Fruit fly (Drosophila melanogaster) whole organism, prepupa: ENCODE measurements around the gene Mnn1.

Experiments
- Blimp-1 ChIP-seq: fragments of 200-800 bp; sonication (Bioruptor generic); optimal IDR thresholded peaks from 3 replicates; lab custom pipeline; 2017; ENCODE audit warnings: missing biosample characterization, missing genetic modification characterization, mild to moderate bottlenecking, moderate library complexity, missing genetic modification reagents
- CG10631 ChIP-seq: fragments of 200-800 bp; sonication (Bioruptor generic); optimal IDR thresholded peaks from 2 replicates; lab custom pipeline; 2016; ENCODE audit warnings: missing biosample characterization, missing genetic modification characterization
- CG10669 ChIP-seq: fragments of 200-800 bp; sonication (Bioruptor generic); optimal IDR thresholded peaks from 3 replicates; lab custom pipeline; 2018; ENCODE audit warnings: missing biosample characterization, mild to moderate bottlenecking, missing genetic modification characterization, moderate library complexity
- CG11902 ChIP-seq: fragments of 200-800 bp; sonication (Bioruptor generic); optimal IDR thresholded peaks from 3 replicates; lab custom pipeline; 2016; ENCODE audit warnings: missing biosample characterization, missing genetic modification characterization
- CG15336 ChIP-seq: fragments of 200-800 bp; sonication (Bioruptor generic); IDR thresholded peaks from 2 replicates; pipeline ENCODE4 v1.3.6; 2022; ENCODE audit warnings: missing biosample characterization, missing genetic modification characterization
- CG1621 ChIP-seq: fragments of 200-800 bp; sonication (Bioruptor generic); optimal IDR thresholded peaks from 3 replicates; lab custom pipeline; 2018; ENCODE audit warnings: missing biosample characterization, mild to moderate bottlenecking, missing genetic modification characterization
- CG3032 ChIP-seq: fragments of 200-800 bp; optimal IDR thresholded peaks from 2 replicates; lab custom pipeline; 2019; ENCODE audit warnings: missing biosample characterization, mild to moderate bottlenecking, missing genetic modification characterization, moderate library complexity
- CG31627 ChIP-seq: fragments of 200-800 bp; sonication (Bioruptor generic); optimal IDR thresholded peaks from 3 replicates; lab custom pipeline; 2016; ENCODE audit warnings: missing biosample characterization, missing genetic modification characterization
- CG3919 ChIP-seq: fragments of 200-800 bp; sonication (Bioruptor generic); optimal IDR thresholded peaks from 3 replicates; lab custom pipeline; 2016; ENCODE audit warnings: missing biosample characterization, missing genetic modification characterization
- CG4318 ChIP-seq: fragments of 200-800 bp; sonication (Bioruptor generic); optimal IDR thresholded peaks from 3 replicates; lab custom pipeline; 2017; ENCODE audit warnings: missing biosample characterization, mild to moderate bottlenecking, missing genetic modification characterization
- CG6854 ChIP-seq: fragments of 200-800 bp; sonication (Bioruptor generic); optimal IDR thresholded peaks from 2 replicates; lab custom pipeline; 2017; ENCODE audit warnings: missing biosample characterization, mild to moderate bottlenecking, missing genetic modification characterization
- CG7368 ChIP-seq: fragments of 200-800 bp; sonication (Bioruptor generic); optimal IDR thresholded peaks from 3 replicates; lab custom pipeline; 2016; ENCODE audit warnings: missing biosample characterization, missing genetic modification characterization
- CG8119 ChIP-seq: fragments of 200-800 bp; sonication (Bioruptor generic); IDR thresholded peaks from 3 replicates; pipeline ENCODE4 v1.3.6; 2022; ENCODE audit warnings: missing biosample characterization, missing genetic modification characterization
- CG8319 ChIP-seq: fragments of 200-800 bp; sonication (Bioruptor generic); optimal IDR thresholded peaks from 3 replicates; lab custom pipeline; 2016; ENCODE audit warnings: missing biosample characterization, missing genetic modification characterization
- CG8632 ChIP-seq: fragments of 200-800 bp; sonication (Bioruptor generic); optimal IDR thresholded peaks from 3 replicates; lab custom pipeline; 2016; ENCODE audit warnings: missing biosample characterization, missing genetic modification characterization
- CG9139 ChIP-seq: fragments of 200-800 bp; sonication (Bioruptor generic); optimal IDR thresholded peaks from 3 replicates; lab custom pipeline; 2017; ENCODE audit warnings: missing biosample characterization, mild to moderate bottlenecking, missing genetic modification characterization
- Eip75B ChIP-seq: fragments of 200-800 bp; sonication (Bioruptor generic); optimal IDR thresholded peaks from 3 replicates; lab custom pipeline; 2016; ENCODE audit warnings: missing biosample characterization, missing genetic modification characterization
- Eip78C ChIP-seq: fragments of 200-800 bp; sonication (Bioruptor generic); peaks from one replicate; lab custom pipeline; 2016; ENCODE audit warnings: missing biosample characterization, missing genetic modification characterization
- Eip93F ChIP-seq: fragments of 200-800 bp; sonication (Bioruptor generic); optimal IDR thresholded peaks from 2 replicates; lab custom pipeline; 2016; ENCODE audit warnings: missing biosample characterization, mild to moderate bottlenecking, missing genetic modification characterization
- Ets21C ChIP-seq: fragments of 200-800 bp; sonication (Bioruptor generic); optimal IDR thresholded peaks from 3 replicates; lab custom pipeline; 2016; ENCODE audit warnings: missing biosample characterization, missing genetic modification characterization
- Ets96B ChIP-seq: fragments of 200-800 bp; optimal IDR thresholded peaks from 2 replicates; lab custom pipeline; 2019; ENCODE audit warnings: missing biosample characterization, mild to moderate bottlenecking, missing genetic modification characterization, moderate library complexity
- Hr38 ChIP-seq: sonication (Bioruptor generic); optimal IDR thresholded peaks from 2 replicates; lab custom pipeline; 2016; ENCODE audit warnings: missing biosample characterization, missing genetic modification characterization
- Hr39 ChIP-seq: fragments of 200-800 bp; sonication (Bioruptor generic); optimal IDR thresholded peaks from 2 replicates; lab custom pipeline; 2016; ENCODE audit warnings: missing biosample characterization, missing genetic modification characterization
- Hr4 ChIP-seq: fragments of 200-800 bp; sonication (Bioruptor generic); optimal IDR thresholded peaks from 3 replicates; lab custom pipeline; 2016; ENCODE audit warnings: missing biosample characterization, missing genetic modification characterization
- Lpt ChIP-seq: fragments of 200-800 bp; sonication (Bioruptor generic); optimal IDR thresholded peaks from 3 replicates; lab custom pipeline; 2016; ENCODE audit warnings: missing biosample characterization, missing genetic modification characterization
- OdsH ChIP-seq: fragments of 200-800 bp; sonication (Bioruptor generic); optimal IDR thresholded peaks from 3 replicates; lab custom pipeline; 2016; ENCODE audit warnings: missing biosample characterization, missing genetic modification characterization
- Sox102F ChIP-seq: fragments of 200-800 bp; sonication (Bioruptor generic); optimal IDR thresholded peaks from 2 replicates; lab custom pipeline; 2016; ENCODE audit warnings: missing biosample characterization, mild to moderate bottlenecking, missing genetic modification characterization
- Sox14 ChIP-seq: fragments of 200-800 bp; sonication (Bioruptor generic); optimal IDR thresholded peaks from 3 replicates; lab custom pipeline; 2016; ENCODE audit warnings: missing biosample characterization, missing genetic modification characterization
- Sox15 ChIP-seq: fragments of 200-800 bp; sonication (Bioruptor generic); optimal IDR thresholded peaks from 3 replicates; lab custom pipeline; 2016; ENCODE audit warnings: missing biosample characterization, missing genetic modification characterization
- acj6 ChIP-seq: fragments of 200-800 bp; sonication (Bioruptor generic); optimal IDR thresholded peaks from 3 replicates; lab custom pipeline; 2016; ENCODE audit warnings: missing biosample characterization, missing genetic modification characterization
- cyc ChIP-seq: fragments of 200-800 bp; sonication (Bioruptor generic); optimal IDR thresholded peaks from 3 replicates; lab custom pipeline; 2016; ENCODE audit warnings: missing biosample characterization, missing genetic modification characterization
- dac ChIP-seq: fragments of 200-800 bp; sonication (Bioruptor generic); optimal IDR thresholded peaks from 2 replicates; lab custom pipeline; 2017; ENCODE audit warnings: missing biosample characterization, mild to moderate bottlenecking, missing genetic modification characterization
- dsx ChIP-seq: fragments of 200-800 bp; optimal IDR thresholded peaks from 3 replicates; lab custom pipeline; 2019; ENCODE audit warnings: missing biosample characterization, mild to moderate bottlenecking, missing genetic modification characterization, moderate library complexity; ENCODE audit not compliant: poor library complexity, severe bottlenecking
- eg ChIP-seq: fragments of 200-800 bp; sonication (Bioruptor generic); IDR thresholded peaks from 3 replicates; pipeline ENCODE4 v1.3.6; 2022; ENCODE audit warnings: missing biosample characterization, missing genetic modification characterization
- esn ChIP-seq: fragments of 200-800 bp; sonication (Bioruptor generic); optimal IDR thresholded peaks from 2 replicates; lab custom pipeline; 2016; ENCODE audit warnings: missing biosample characterization, mild to moderate bottlenecking, missing genetic modification characterization, moderate library complexity
- fd59A ChIP-seq: fragments of 200-800 bp; sonication (Bioruptor generic); optimal IDR thresholded peaks from 2 replicates; lab custom pipeline; 2017; ENCODE audit warnings: missing biosample characterization, mild to moderate bottlenecking, missing genetic modification characterization, missing genetic modification reagents
- fd85E ChIP-seq: fragments of 200-800 bp; sonication (Bioruptor generic); optimal IDR thresholded peaks from 3 replicates; lab custom pipeline; 2016; ENCODE audit warnings: missing biosample characterization, missing genetic modification characterization
- fkh ChIP-seq: fragments of 200-800 bp; sonication (Bioruptor generic); optimal IDR thresholded peaks from 3 replicates; lab custom pipeline; 2017; ENCODE audit warnings: missing biosample characterization, mild to moderate bottlenecking, missing genetic modification characterization, moderate library complexity
- lz ChIP-seq: fragments of 200-800 bp; sonication (Bioruptor generic); optimal IDR thresholded peaks from 3 replicates; lab custom pipeline; 2016; ENCODE audit warnings: missing biosample characterization, missing genetic modification characterization
- salr ChIP-seq, 2 experiments: fragments of 200-800 bp; sonication (Bioruptor generic); optimal IDR thresholded peaks; 3 replicates each; lab custom pipeline; 2016 to 2018; ENCODE audit warnings: missing biosample characterization in 2 of 2, missing genetic modification characterization in 2 of 2, mild to moderate bottlenecking in 1 of 2
- spab ChIP-seq: fragments of 200-800 bp; sonication (Bioruptor generic); optimal IDR thresholded peaks from 2 replicates; lab custom pipeline; 2017; ENCODE audit warnings: missing biosample characterization, mild to moderate bottlenecking, missing genetic modification characterization, missing genetic modification reagents
- ss ChIP-seq, 2 experiments: fragments of 200-800 bp; sonication (Bioruptor generic); optimal IDR thresholded peaks; 2 replicates in 1 of 2; 3 replicates in 1 of 2; lab custom pipeline; 2017 to 2018; ENCODE audit warnings: mild to moderate bottlenecking in 2 of 2, missing biosample characterization in 2 of 2, missing genetic modification characterization in 2 of 2, moderate library complexity in 1 of 2
- svp ChIP-seq: fragments of 200-800 bp; sonication (Bioruptor generic); peaks from one replicate; lab custom pipeline; 2016; ENCODE audit warnings: missing biosample characterization, missing genetic modification characterization
- topi ChIP-seq: fragments of 200-800 bp; sonication (Bioruptor generic); optimal IDR thresholded peaks from 3 replicates; lab custom pipeline; 2016; ENCODE audit warnings: missing biosample characterization, missing genetic modification characterization
- vri ChIP-seq: fragments of 200-800 bp; sonication (Bioruptor generic); optimal IDR thresholded peaks from 3 replicates; lab custom pipeline; 2016; ENCODE audit warnings: missing biosample characterization, mild to moderate bottlenecking, missing genetic modification characterization

Gene Mnn1

DNA sequence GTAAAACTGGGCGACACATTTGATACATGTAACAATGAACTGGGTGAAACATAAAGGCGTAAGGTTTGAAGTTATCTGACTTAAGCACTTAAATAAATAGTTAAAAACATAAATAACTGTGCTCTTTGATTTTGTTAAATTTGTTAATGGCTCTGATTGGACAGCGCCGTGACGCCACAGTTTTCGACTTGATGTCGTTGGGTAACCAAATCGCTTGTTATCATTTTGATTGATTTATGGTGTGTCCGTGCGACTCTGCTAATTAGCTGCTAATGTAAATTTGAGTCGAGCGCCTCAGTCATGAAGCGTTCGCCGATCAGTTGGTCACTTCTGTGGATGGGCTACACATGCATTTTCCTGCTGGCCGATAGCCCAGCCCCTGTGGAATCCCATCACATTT lies 11.6 kb downstream of the Mnn1 start, which contains the start of gene Ugt307A1:
Ugt307A1 (plus strand) TSS at position 301 of the 400 bp plus-strand sequence.
- TF ChIP-seq CG8632, result no peak
- no peak for TF ChIP-seq lz (GFP tag; lab: Kevin White, UChicago)
- TF ChIP-seq fkh (GFP tag; lab: Kevin White, UChicago), result no peak
- TF ChIP-seq, all 60 proteins: peak for 0

DNA sequence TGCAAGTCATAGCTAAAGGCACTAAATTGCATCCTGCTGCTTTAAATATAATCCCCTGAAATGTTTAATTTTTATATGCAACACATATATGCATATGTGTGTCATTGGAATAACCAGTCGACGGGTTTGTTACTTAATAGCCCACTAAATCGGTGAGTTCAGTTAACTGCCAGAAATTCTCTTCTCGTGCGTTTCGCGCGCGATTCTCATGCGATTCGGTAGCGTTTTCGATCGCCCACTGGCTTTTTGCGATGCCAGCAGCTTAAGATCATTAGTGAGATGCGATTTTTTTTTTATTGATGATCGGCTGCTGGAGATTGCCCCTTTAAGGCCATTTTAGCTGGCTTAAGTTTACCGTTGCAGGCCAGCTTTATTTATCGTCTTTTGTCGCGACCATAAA lies 15.1 kb downstream of the Mnn1 start:
- TF ChIP-seq CG7368 (GFP tag; lab: Kevin White, UChicago), result no peak
- TF ChIP-seq CG4318 (GFP tag; lab: Kevin White, UChicago), result no peak
- no peak for TF ChIP-seq fd59A (GFP tag; lab: Kevin White, UChicago)
- TF ChIP-seq Sox102F (GFP tag; lab: Kevin White, UChicago), result no peak
- no peak for TF ChIP-seq CG6854
- TF ChIP-seq esn (GFP tag; lab: Kevin White, UChicago), result no peak
- TF ChIP-seq Eip78C (GFP tag; lab: Kevin White, UChicago), result no peak
- no peak for TF ChIP-seq CG15336 (GFP tag; lab: Robert Waterston, UW)
- TF ChIP-seq acj6 (GFP tag; lab: Kevin White, UChicago), result no peak
- TF ChIP-seq fd85E (GFP tag; lab: Kevin White, UChicago), result no peak
- TF ChIP-seq Ets21C (GFP tag; lab: Kevin White, UChicago), result no peak
- no peak for TF ChIP-seq Eip93F (GFP tag; lab: Kevin White, UChicago)
- no peak for TF ChIP-seq Sox15 (GFP tag; lab: Kevin White, UChicago)
- no peak for TF ChIP-seq dac (GFP tag; lab: Kevin White, UChicago)

DNA sequence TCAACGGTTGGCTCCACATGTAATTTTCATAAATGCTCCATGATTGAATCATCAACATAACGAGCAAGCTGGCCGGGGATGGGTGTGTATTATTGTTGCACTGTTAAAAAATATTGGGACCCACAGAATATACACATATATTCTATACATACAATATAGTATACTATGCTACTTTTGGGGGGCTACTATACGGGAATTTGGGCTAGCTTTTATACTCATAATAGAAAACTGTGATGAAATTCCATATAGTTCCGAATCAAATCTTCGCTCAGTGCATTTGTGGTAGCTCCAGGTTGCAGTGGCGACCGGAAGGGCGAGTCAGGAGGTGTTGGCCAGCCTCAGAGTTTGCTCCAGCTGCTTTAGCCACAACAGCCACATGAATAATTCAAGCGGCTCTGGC lies 15.8 kb downstream of the Mnn1 start:
- TF ChIP-seq OdsH (GFP tag; lab: Kevin White, UChicago) (peak; percentile 60), spab (peak; percentile 26), CG8319 (GFP tag; lab: Kevin White, UChicago) (peak; percentile 38), lz (GFP tag; lab: Kevin White, UChicago) (peak; percentile 1), CG3032 (tag; lab: Kevin White, UChicago) (peak; percentile 67), CG10631 (peak; percentile 74), CG11902 (peak; percentile 3), fd59A (GFP tag; lab: Kevin White, UChicago) (peak; percentile 52), Eip75B (GFP tag; lab: Kevin White, UChicago) (peak; percentile 67), vri (GFP tag; lab: Kevin White, UChicago) (no peak), Hr39 (no peak), Hr38 (GFP tag; lab: Kevin White, UChicago) (no peak), topi (GFP tag; lab: Kevin White, UChicago) (peak; percentile 40), ss (GFP tag; optimal IDR thresholded peaks at IDR 0.05; lab: Kevin White, UChicago) (peak; percentile 39 to 68), CG10669 (GFP tag; lab: Kevin White, UChicago) (peak; percentile 69), fkh (GFP tag; lab: Kevin White, UChicago) (no peak), Sox14 (GFP tag; lab: Kevin White, UChicago) (peak; percentile 60), Ets96B (tag; lab: Kevin White, UChicago) (peak; percentile 66), cyc (GFP tag; lab: Kevin White, UChicago) (peak; percentile 48), CG6854 (no peak), svp (peak; percentile 73), CG3919 (GFP tag; lab: Kevin White, UChicago) (no peak), Lpt (peak; percentile 52), eg (GFP tag; lab: Robert Waterston, UW) (no peak), CG1621 (tag; lab: Kevin White, UChicago) (peak; percentile 63), Sox102F (GFP tag; lab: Kevin White, UChicago) (peak; percentile 26), CG31627 (GFP tag; lab: Kevin White, UChicago) (peak; percentile 4), dac (GFP tag; lab: Kevin White, UChicago) (no peak), Sox15 (GFP tag; lab: Kevin White, UChicago) (peak; percentile 11), CG9139 (GFP tag; lab: Kevin White, UChicago) (peak; percentile 27), fd85E (GFP tag; lab: Kevin White, UChicago) (no peak), Hr4 (GFP tag; lab: Kevin White, UChicago) (peak; percentile 49), Ets21C (GFP tag; lab: Kevin White, UChicago) (no peak), acj6 (GFP tag; lab: Kevin White, UChicago) (peak; percentile 59), Blimp-1 (GFP tag; lab: Kevin White, UChicago) (no peak), salr (GFP tag; optimal IDR thresholded peaks at IDR 0.05; lab: Kevin White, UChicago) (peak; percentile 45 to 57), CG8119 (GFP tag; lab: Robert Waterston, UW) (peak; percentile 50; the same call in 1 of the 3 replicates), esn (GFP tag; lab: Kevin White, UChicago) (no peak), CG4318 (GFP tag; lab: Kevin White, UChicago) (peak; percentile 14), dsx (peak; percentile 73), CG15336 (GFP tag; lab: Robert Waterston, UW) (peak; percentile 66)
